Worm (Caenorhabditis elegans) whole organism, L3 larva: ENCODE results near the gene ubc-1.

ENCODE experiments used
- aly-2 ChIP-seq: fragments of 150-350 bp; optimal IDR thresholded peaks from 2 replicates; lab custom pipeline; 2014; ENCODE audit warnings: missing biosample characterization, missing genetic modification characterization
- ceh-82 ChIP-seq: fragments of 150-350 bp; optimal IDR thresholded peaks from 2 replicates; lab custom pipeline; 2014; ENCODE audit warnings: missing biosample characterization, missing genetic modification characterization
- egl-27 ChIP-seq: sonication (generic microtip); optimal IDR thresholded peaks from 4 replicates; lab custom pipeline; 2017; ENCODE audit warnings: missing biosample characterization, missing genetic modification reagents, missing genetic modification characterization
- elt-1 ChIP-seq: fragments of 150-350 bp; optimal IDR thresholded peaks from 2 replicates; lab custom pipeline; 2014; ENCODE audit warnings: missing biosample characterization, missing genetic modification characterization
- nhr-11 ChIP-seq: fragments of 150-350 bp; optimal IDR thresholded peaks from 2 replicates; lab custom pipeline; 2014; ENCODE audit warnings: missing biosample characterization, missing genetic modification characterization
- nhr-237 ChIP-seq: fragments of 150-350 bp; optimal IDR thresholded peaks from 2 replicates; lab custom pipeline; 2014; ENCODE audit warnings: missing biosample characterization, missing genetic modification characterization
- nhr-28 ChIP-seq: fragments of 150-350 bp; optimal IDR thresholded peaks from 2 replicates; lab custom pipeline; 2014; ENCODE audit warnings: missing biosample characterization, missing genetic modification characterization
- nhr-43 ChIP-seq: sonication (generic microtip); optimal IDR thresholded peaks from 2 replicates; lab custom pipeline; 2016; ENCODE audit warnings: mild to moderate bottlenecking, missing genetic modification characterization, missing compliant biosample characterization; ENCODE audit not compliant: poor library complexity, severe bottlenecking
- nhr-76 ChIP-seq: fragments of 150-350 bp; sonication (generic microtip); optimal IDR thresholded peaks from 5 replicates; lab custom pipeline; 2014; ENCODE audit warnings: missing biosample characterization, missing genetic modification characterization
- snpc-4 ChIP-seq: fragments of 150-350 bp; optimal IDR thresholded peaks from 2 replicates; lab custom pipeline; 2014; ENCODE audit warnings: missing biosample characterization, missing genetic modification characterization
- unc-62 ChIP-seq: fragments of 150-350 bp; sonication (generic microtip); optimal IDR thresholded peaks from 4 replicates; lab custom pipeline; 2014; ENCODE audit warnings: missing biosample characterization, missing genetic modification reagents, missing genetic modification characterization
- zag-1 ChIP-seq: fragments of 150-350 bp; optimal IDR thresholded peaks from 2 replicates; lab custom pipeline; 2014; ENCODE audit warnings: missing biosample characterization, missing genetic modification characterization

DNA sequence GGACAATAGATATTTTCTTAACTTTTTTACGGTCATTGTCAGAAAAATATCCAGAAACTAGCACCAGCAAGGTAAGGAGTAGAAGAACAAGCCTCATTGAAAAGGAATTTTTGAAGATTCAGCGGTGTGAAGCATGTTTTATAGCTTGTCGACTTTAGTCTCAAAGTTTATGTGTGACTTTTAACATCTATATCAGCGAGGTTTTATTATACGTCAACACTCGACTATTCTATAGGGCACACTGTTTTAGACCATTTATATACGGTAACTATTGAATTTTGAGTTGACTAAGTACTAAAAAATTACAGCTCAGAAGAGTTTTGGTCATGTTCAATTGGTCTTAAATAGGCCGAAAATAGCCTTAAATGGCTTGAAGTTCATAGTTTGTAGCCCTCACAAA, 38.5 kb downstream of the ubc-1 start, which contains the start of gene F49F1.11:
- no peak for TF ChIP-seq elt-1
- no peak for TF ChIP-seq aly-2
- no peak for TF ChIP-seq nhr-43 (tag; lab: Kevin White, UChicago)
- TF ChIP-seq nhr-76 = no peak
- TF ChIP-seq nhr-28 (tag; lab: Kevin White, UChicago) = no peak
- no peak for TF ChIP-seq egl-27
- no peak for TF ChIP-seq snpc-4 (tag; lab: Kevin White, UChicago)
- TF ChIP-seq nhr-237 (tag; lab: Kevin White, UChicago) = no peak
- no peak for TF ChIP-seq nhr-11 (tag; lab: Kevin White, UChicago)
- TF ChIP-seq unc-62 (GFP tag; lab: Kevin White, UChicago) = no peak
- TF ChIP-seq ceh-82 = no peak
- TF ChIP-seq zag-1 (tag; lab: Kevin White, UChicago) = no peak
